Fruit fly (Drosophila melanogaster): ENCODE data around the gene CG32756.
"Not testable (repeated sequence)": the region's sequence is repeated elsewhere in the genome, so short reads cannot be mapped to it uniquely, and the experiment has no call there.

DNA sequence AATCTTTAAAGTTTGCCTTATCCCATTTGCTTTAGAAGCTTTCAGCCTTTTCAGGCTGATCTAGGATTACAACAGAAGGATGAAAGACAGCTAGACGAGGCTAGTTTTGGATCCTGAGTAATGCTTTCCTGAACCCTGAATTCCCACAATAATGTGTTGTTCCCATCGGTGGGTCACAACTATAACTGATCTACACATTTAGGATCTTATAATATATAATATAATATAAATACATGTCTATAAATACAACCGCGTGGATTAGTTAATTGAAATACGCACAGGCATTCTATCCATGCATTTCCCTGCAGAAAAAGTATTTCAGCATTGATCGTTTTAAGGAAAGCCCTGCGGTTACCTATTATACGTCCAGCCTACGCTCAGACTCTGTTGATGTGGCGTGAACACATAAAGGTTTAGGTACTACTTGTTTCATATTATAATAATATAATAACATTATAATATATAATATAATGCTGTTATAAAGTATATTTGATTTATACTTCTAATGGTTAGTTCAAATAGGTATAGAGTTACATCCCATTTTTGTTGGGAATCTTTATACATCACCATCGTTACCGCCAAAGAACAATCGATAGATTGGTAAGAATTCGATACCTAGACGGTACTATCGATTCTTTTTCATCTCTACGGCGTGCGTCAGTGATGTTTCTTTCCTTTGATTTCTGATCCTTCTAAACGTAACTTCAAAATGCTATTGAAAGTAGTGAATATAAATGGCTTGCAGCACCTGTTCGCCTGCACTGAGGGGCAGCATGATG lies at the start of gene CG32756:
- not testable (repeated sequence) for TF ChIP-seq net (GFP tag; optimal IDR thresholded peaks at IDR 0.05); CG1621 (tag; optimal IDR thresholded peaks at IDR 0.05); CG32006 (GFP tag; optimal IDR thresholded peaks at IDR 0.05); Hr39 (GFP tag; optimal IDR thresholded peaks at IDR 0.05); Smox (GFP tag; optimal IDR thresholded peaks at IDR 0.05); CG3919 (GFP tag; optimal IDR thresholded peaks at IDR 0.05); CG10669 (GFP tag; optimal IDR thresholded peaks at IDR 0.05); fkh (GFP tag; optimal IDR thresholded peaks at IDR 0.05); Blimp-1 (GFP tag; optimal IDR thresholded peaks at IDR 0.05); CG7368 (GFP tag; optimal IDR thresholded peaks at IDR 0.05); pdm3 (GFP tag; optimal IDR thresholded peaks at IDR 0.05); Gug (GFP tag; IDR thresholded peaks at IDR 0.05)

Measured in whole organism, prepupa.